Fruit fly (Drosophila melanogaster) whole organism, larva: ENCODE data around the gene CG15306.

Experiments
- noc ChIP-seq: fragments of 200-800 bp; sonication (Bioruptor generic); optimal IDR thresholded peaks from 3 replicates; lab custom pipeline; 2019; ENCODE audit warnings: missing biosample characterization, mild to moderate bottlenecking, missing genetic modification characterization, moderate library complexity

Gene CG15306

dm6 chrX:10329659-10330289, 1.8 kb downstream of the CG15306 start, which contains the start of gene Gip:
Gene Gip, minus strand, starts transcription at chrX:10329872.
- peak; percentile 62 for TF ChIP-seq noc (tag; lab: Kevin White, UChicago)

- TF ChIP-seq noc (tag; lab: Kevin White, UChicago), result no peak
These were observed 5.2 kb downstream of the CG15306 start, which contains the start of gene CG2909 for dm6 chrX:10326346-10326830. Gene CG2909, plus strand, starts transcription at chrX:10326464.

- no peak for TF ChIP-seq noc (tag; lab: Kevin White, UChicago)
These were observed 5.9 kb downstream of the CG15306 start, which contains the start of gene alpha-Man-Ia for dm6 chrX:10325567-10326345. Gene alpha-Man-Ia, minus strand, starts transcription at chrX:10325958.

dm6 chrX:10324836-10325566, 6.6 kb downstream of the CG15306 start:
- peak; percentile 6 for TF ChIP-seq noc (tag; lab: Kevin White, UChicago)

dm6 chrX:10322292-10322691, 9.3 kb downstream of the CG15306 start:
- TF ChIP-seq noc (tag; lab: Kevin White, UChicago), result peak; percentile 29

DNA sequence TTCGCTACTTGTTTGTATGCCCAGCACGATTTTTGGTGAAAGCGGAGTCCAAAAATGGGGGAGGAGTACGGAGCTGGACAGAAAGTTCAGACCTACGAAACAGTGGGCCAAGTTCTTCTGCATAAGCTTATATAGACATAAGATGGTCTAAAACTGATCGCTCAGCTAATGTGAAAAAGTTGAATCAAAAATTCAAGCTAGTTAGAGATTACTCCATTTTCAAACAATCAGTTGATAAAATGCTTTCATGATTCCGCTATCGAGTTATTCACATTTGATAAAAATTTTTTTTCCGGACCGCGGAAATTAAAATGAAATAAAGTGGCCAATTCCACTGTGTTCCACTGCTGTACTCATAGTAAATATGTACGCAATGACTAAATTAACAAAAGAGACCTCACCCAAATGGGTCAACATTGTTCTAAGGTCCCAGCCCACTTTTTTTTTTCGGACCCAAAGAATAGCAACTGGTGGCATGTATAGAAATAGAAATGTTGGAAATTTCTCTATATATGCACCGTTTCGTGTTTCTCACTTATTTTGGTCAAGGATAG, 11.1 kb downstream of the CG15306 start:
- TF ChIP-seq noc (tag; lab: Kevin White, UChicago), result no peak

DNA sequence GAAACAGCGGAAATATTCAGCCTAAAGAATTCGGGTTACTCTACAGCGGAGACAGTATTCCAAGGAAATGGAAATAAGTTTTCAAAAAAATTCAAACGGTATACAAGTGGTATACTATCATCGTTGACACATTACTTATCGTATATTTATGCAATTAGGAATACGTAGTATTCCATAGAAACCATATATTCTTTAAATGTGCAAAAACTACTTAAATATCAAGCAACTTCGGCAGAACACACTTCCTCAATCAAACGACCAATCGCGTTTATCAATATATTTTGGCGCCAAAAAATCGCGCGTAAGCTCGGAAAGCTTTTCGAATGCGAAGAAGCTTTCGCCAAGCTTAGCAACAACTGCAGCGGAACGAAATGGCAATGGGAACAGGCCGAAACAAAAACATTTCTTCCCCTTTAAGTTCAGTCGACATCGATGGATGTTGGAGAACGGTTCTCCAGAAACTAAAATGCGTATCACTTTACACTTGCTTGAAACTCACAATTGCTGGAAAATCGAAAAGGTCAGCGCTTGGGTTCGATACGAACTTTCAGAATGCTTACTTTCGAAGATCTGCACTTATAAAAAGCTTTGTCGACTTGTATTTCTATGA, 12.6 kb downstream of the CG15306 start:
- no peak for TF ChIP-seq noc (tag; lab: Kevin White, UChicago)

- no peak for TF ChIP-seq noc (tag; lab: Kevin White, UChicago)
These were observed 13.1 kb downstream of the CG15306 start for dm6 chrX:10318416-10318961.

dm6 chrX:10308996-10309395, 22.6 kb downstream of the CG15306 start:
- no peak for TF ChIP-seq noc (tag; lab: Kevin White, UChicago)

- no peak for TF ChIP-seq noc (tag; lab: Kevin White, UChicago)
These were observed 23.7 kb downstream of the CG15306 start for dm6 chrX:10307955-10308354.

DNA sequence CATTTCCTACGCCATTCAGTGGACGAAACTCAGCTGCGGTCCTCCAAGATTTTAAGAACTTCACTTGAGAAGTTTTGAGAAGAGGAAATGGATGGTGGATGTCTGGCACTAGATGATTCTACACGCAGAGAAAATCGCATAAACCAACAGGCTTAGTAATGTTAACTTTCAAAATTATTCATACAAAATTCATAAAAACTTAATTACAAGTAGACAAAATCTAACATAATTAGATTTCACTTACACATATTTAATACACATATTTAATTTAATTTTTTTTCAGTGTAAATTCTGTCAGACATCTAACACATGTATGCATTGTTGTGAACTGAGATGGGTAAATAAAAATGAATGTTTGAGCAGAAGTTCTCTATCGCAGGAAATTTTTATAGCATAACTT, 31.5 kb downstream of the CG15306 start:
- no peak for TF ChIP-seq noc (tag; lab: Kevin White, UChicago)

dm6 chrX:10290761-10291041, 40.9 kb downstream of the CG15306 start:
- TF ChIP-seq noc (tag; lab: Kevin White, UChicago), result no peak

DNA sequence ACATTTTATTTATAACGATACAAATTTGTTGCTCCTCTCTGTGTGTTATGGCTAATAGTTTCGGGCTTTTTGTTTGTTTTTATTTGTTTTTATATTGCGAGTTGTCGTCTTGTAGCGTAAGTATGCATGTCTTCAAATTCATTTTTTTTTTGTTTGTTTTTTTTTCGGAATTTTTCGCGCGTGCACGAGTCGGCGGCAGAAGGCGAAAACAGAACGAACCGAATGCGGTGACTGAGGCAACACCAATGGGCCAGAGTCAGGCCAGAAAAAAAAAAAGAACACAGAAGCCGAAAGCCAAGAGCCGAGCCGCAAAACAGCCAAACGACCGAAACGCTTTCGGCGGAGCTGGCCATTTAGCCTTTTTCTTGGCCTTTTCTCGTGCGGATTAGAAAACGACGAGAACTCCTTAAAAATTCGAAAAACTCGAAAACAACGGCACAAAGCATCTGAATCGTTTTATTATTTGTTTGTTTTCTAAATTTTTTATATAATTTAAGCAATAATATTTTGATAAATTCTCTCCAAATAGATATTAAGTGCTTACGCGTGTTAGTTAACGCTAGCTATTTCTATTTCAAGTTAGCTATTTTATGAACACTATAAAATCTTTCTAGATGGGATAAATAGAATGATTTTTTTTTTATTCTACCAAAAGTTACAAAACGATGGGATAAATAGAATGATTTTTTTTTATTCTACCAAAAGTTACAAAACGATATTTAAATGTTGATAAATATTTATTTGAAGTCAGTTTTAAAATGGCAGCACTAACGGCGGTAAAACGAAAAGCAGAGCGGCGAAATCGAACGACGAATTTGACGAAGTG, 41.5 kb downstream of the CG15306 start:
- TF ChIP-seq noc (tag; lab: Kevin White, UChicago), result no peak
